Fruit fly (Drosophila melanogaster) whole organism, embryonic: ENCODE results near the gene kek4.

Experiments
- Ada2b ChIP-seq: fragments of 200-800 bp; sonication (Bioruptor generic); IDR thresholded peaks from 2 replicates; pipeline ENCODE4 v1.3.6; 2022; ENCODE audit warnings: missing biosample characterization, missing genetic modification characterization
- Adf1 ChIP-seq: fragments of 200-800 bp; sonication (Bioruptor generic); IDR thresholded peaks from 2 replicates; pipeline ENCODE4 v1.3.6; 2022; ENCODE audit warnings: missing biosample characterization, missing genetic modification characterization
- Atf6 ChIP-seq: fragments of 200-800 bp; sonication (Bioruptor generic); IDR thresholded peaks from 2 replicates; pipeline ENCODE4 v1.3.6; 2022; ENCODE audit warnings: missing biosample characterization, missing genetic modification characterization
- BtbVII ChIP-seq: fragments of 200-800 bp; sonication (Bioruptor generic); optimal IDR thresholded peaks from 3 replicates; lab custom pipeline; 2017; ENCODE audit warnings: missing biosample characterization, mild to moderate bottlenecking, missing genetic modification characterization
- CG10462 ChIP-seq: fragments of 200-800 bp; sonication (Bioruptor generic); optimal IDR thresholded peaks from 2 replicates; lab custom pipeline; 2016; ENCODE audit warnings: missing biosample characterization, missing genetic modification characterization
- CG13775 ChIP-seq: fragments of 200-800 bp; sonication (Bioruptor generic); optimal IDR thresholded peaks from 3 replicates; lab custom pipeline; 2017; ENCODE audit warnings: missing biosample characterization, mild to moderate bottlenecking, missing genetic modification characterization
- CG13894 ChIP-seq: fragments of 200-800 bp; sonication (Bioruptor generic); optimal IDR thresholded peaks from 3 replicates; lab custom pipeline; 2018; ENCODE audit warnings: missing biosample characterization, mild to moderate bottlenecking, missing genetic modification characterization, moderate library complexity
- CG15696 ChIP-seq: fragments of 200-800 bp; sonication (Bioruptor generic); optimal IDR thresholded peaks from 2 replicates; lab custom pipeline; 2019; ENCODE audit warnings: missing biosample characterization, mild to moderate bottlenecking, missing genetic modification characterization, moderate library complexity
- CG16779 ChIP-seq: fragments of 200-800 bp; sonication (Bioruptor generic); IDR thresholded peaks from 2 replicates; pipeline ENCODE4 v1.3.6; 2022; ENCODE audit warnings: missing biosample characterization, missing genetic modification characterization
- CG16815 ChIP-seq: fragments of 200-800 bp; sonication (Bioruptor generic); optimal IDR thresholded peaks from 3 replicates; lab custom pipeline; 2017; ENCODE audit warnings: missing biosample characterization, mild to moderate bottlenecking, missing genetic modification characterization
- CG17829 ChIP-seq: fragments of 200-800 bp; optimal IDR thresholded peaks from 2 replicates; lab custom pipeline; 2019; ENCODE audit warnings: missing biosample characterization, mild to moderate bottlenecking, missing genetic modification characterization, moderate library complexity
- CG2889 ChIP-seq: fragments of 200-800 bp; sonication (Bioruptor generic); IDR thresholded peaks from 3 replicates; pipeline ENCODE4 v1.3.6; 2022; ENCODE audit warnings: missing biosample characterization, missing genetic modification characterization
- CG32532 ChIP-seq: fragments of 200-800 bp; sonication (Bioruptor generic); IDR thresholded peaks from 2 replicates; pipeline ENCODE4 v1.3.6; 2022; ENCODE audit warnings: missing biosample characterization, missing genetic modification characterization
- CG3281 ChIP-seq: fragments of 200-800 bp; sonication (Bioruptor generic); optimal IDR thresholded peaks from 3 replicates; lab custom pipeline; 2017; ENCODE audit warnings: missing biosample characterization, mild to moderate bottlenecking, missing genetic modification characterization
- CG33557 ChIP-seq: fragments of 200-800 bp; sonication (Bioruptor generic); optimal IDR thresholded peaks from 2 replicates; lab custom pipeline; 2019; ENCODE audit warnings: missing biosample characterization, mild to moderate bottlenecking, missing genetic modification characterization, moderate library complexity
- CG3995 ChIP-seq: fragments of 200-800 bp; sonication (Bioruptor generic); optimal IDR thresholded peaks from 3 replicates; lab custom pipeline; 2016; ENCODE audit warnings: missing biosample characterization, missing genetic modification characterization
- CG6175 ChIP-seq: fragments of 200-800 bp; sonication (Bioruptor generic); IDR thresholded peaks from 3 replicates; pipeline ENCODE4 v1.3.6; 2022; ENCODE audit warnings: missing biosample characterization, missing genetic modification characterization
- CG8924 ChIP-seq: fragments of 200-800 bp; optimal IDR thresholded peaks from 3 replicates; lab custom pipeline; 2019; ENCODE audit warnings: missing biosample characterization, mild to moderate bottlenecking, missing genetic modification characterization, moderate library complexity
- CG8944 ChIP-seq: fragments of 200-800 bp; sonication (Bioruptor generic); optimal IDR thresholded peaks from 3 replicates; lab custom pipeline; 2016; ENCODE audit warnings: missing biosample characterization, missing genetic modification characterization
- CG9727 ChIP-seq: fragments of 200-800 bp; sonication (Bioruptor generic); optimal IDR thresholded peaks from 3 replicates; lab custom pipeline; 2017; ENCODE audit warnings: missing biosample characterization, mild to moderate bottlenecking, missing genetic modification characterization
- Dll ChIP-seq: fragments of 200-800 bp; sonication (Bioruptor generic); IDR thresholded peaks from 4 replicates; pipeline ENCODE4 v1.3.6; 2022; ENCODE audit warnings: missing biosample characterization, missing genetic modification characterization; ENCODE audit not compliant: partially characterized antibody
- ERR ChIP-seq: fragments of 200-800 bp; sonication (Bioruptor generic); optimal IDR thresholded peaks from 2 replicates; lab custom pipeline; 2016; ENCODE audit warnings: missing biosample characterization, missing genetic modification characterization
- Eip74EF ChIP-seq, 2 experiments: fragments of 200-800 bp in 1 of 2; fragments of >200 bp in 1 of 2; sonication (Bioruptor generic) in 1 of 2; optimal IDR thresholded peaks; 2 replicates each; lab custom pipeline; 2017 to 2019; ENCODE audit warnings: missing biosample characterization in 2 of 2, missing genetic modification characterization in 2 of 2, mild to moderate bottlenecking in 1 of 2, moderate library complexity in 1 of 2
- HmgD ChIP-seq: fragments of 200-800 bp; sonication (Bioruptor generic); optimal IDR thresholded peaks from 3 replicates; lab custom pipeline; 2016; ENCODE audit warnings: missing biosample characterization, missing genetic modification characterization
- HmgZ ChIP-seq: fragments of 200-800 bp; sonication (Bioruptor generic); optimal IDR thresholded peaks from 2 replicates; lab custom pipeline; 2018; ENCODE audit warnings: missing biosample characterization, mild to moderate bottlenecking, missing genetic modification characterization
- Hsf ChIP-seq: fragments of 200-800 bp; sonication (Bioruptor generic); optimal IDR thresholded peaks from 3 replicates; lab custom pipeline; 2016; ENCODE audit warnings: missing biosample characterization, missing genetic modification characterization
- Lim3 ChIP-seq: fragments of 200-800 bp; sonication (Bioruptor generic); IDR thresholded peaks from 2 replicates; pipeline ENCODE4 v1.3.6; 2022; ENCODE audit warnings: missing biosample characterization, missing genetic modification characterization
- Meics ChIP-seq: fragments of 200-800 bp; sonication (Bioruptor generic); optimal IDR thresholded peaks from 2 replicates; lab custom pipeline; 2017; ENCODE audit warnings: missing biosample characterization, mild to moderate bottlenecking, missing genetic modification characterization
- Sry-β ChIP-seq: fragments of 200-800 bp; sonication (Bioruptor generic); optimal IDR thresholded peaks from 2 replicates; lab custom pipeline; 2018; ENCODE audit warnings: missing biosample characterization, mild to moderate bottlenecking, missing genetic modification characterization, moderate library complexity
- al ChIP-seq: fragments of 200-800 bp; sonication (Bioruptor generic); IDR thresholded peaks from 2 replicates; pipeline ENCODE4 v1.3.6; 2022; ENCODE audit warnings: missing biosample characterization, missing genetic modification characterization
- bab2 ChIP-seq: fragments of 200-800 bp; sonication (Bioruptor generic); optimal IDR thresholded peaks from 2 replicates; lab custom pipeline; 2016; ENCODE audit warnings: missing biosample characterization, missing genetic modification characterization
- btn ChIP-seq: fragments of 200-800 bp; sonication (Bioruptor generic); optimal IDR thresholded peaks from 2 replicates; lab custom pipeline; 2016; ENCODE audit warnings: missing biosample characterization, missing genetic modification characterization
- cas ChIP-seq: fragments of 200-800 bp; sonication (Bioruptor generic); IDR thresholded peaks from 2 replicates; pipeline ENCODE4 v1.3.6; 2022; ENCODE audit warnings: missing biosample characterization, missing genetic modification characterization
- cg ChIP-seq: fragments of 200-800 bp; sonication (Bioruptor generic); optimal IDR thresholded peaks from 3 replicates; lab custom pipeline; 2019; ENCODE audit warnings: missing biosample characterization, mild to moderate bottlenecking, missing genetic modification characterization, moderate library complexity
- exex ChIP-seq: fragments of 200-800 bp; sonication (Bioruptor generic); optimal IDR thresholded peaks from 4 replicates; lab custom pipeline; 2018; ENCODE audit warnings: missing biosample characterization, mild to moderate bottlenecking, missing genetic modification characterization, moderate library complexity
- lilli ChIP-seq: fragments of 200-800 bp; sonication (Bioruptor generic); optimal IDR thresholded peaks from 3 replicates; lab custom pipeline; 2016; ENCODE audit warnings: missing biosample characterization, missing genetic modification characterization
- mirr ChIP-seq: fragments of 200-800 bp; sonication (Bioruptor generic); optimal IDR thresholded peaks from 3 replicates; lab custom pipeline; 2018; ENCODE audit warnings: missing biosample characterization, mild to moderate bottlenecking, missing genetic modification characterization
- onecut ChIP-seq: fragments of 200-800 bp; sonication (Bioruptor generic); IDR thresholded peaks from 2 replicates; pipeline ENCODE4 v1.3.6; 2022; ENCODE audit warnings: missing biosample characterization, missing genetic modification characterization
- peb ChIP-seq: fragments of 200-800 bp; sonication (Bioruptor generic); IDR thresholded peaks from 2 replicates; pipeline ENCODE4 v1.3.6; 2022; ENCODE audit warnings: missing biosample characterization, missing genetic modification characterization
- pho ChIP-seq: fragments of 200-800 bp; sonication (Bioruptor generic); optimal IDR thresholded peaks from 2 replicates; lab custom pipeline; 2016; ENCODE audit warnings: missing biosample characterization, missing genetic modification characterization
- ranshi ChIP-seq: fragments of 200-800 bp; sonication (Bioruptor generic); IDR thresholded peaks from 2 replicates; pipeline ENCODE4 v1.3.6; 2022; ENCODE audit warnings: missing biosample characterization, missing genetic modification characterization
- sc ChIP-seq, 3 experiments: fragments of >200 bp in 2 of 3; fragments of 200-800 bp in 1 of 3; sonication (Bioruptor generic) in 1 of 3; optimal IDR thresholded peaks; 2 replicates in 2 of 3; 3 replicates in 1 of 3; lab custom pipeline; 2017; ENCODE audit warnings: mild to moderate bottlenecking in 1 of 3, missing biosample characterization in 1 of 3, missing genetic modification characterization in 1 of 3, missing genetic modification reagents in 1 of 3
- sim ChIP-seq: fragments of 200-800 bp; sonication (Bioruptor generic); IDR thresholded peaks from 2 replicates; pipeline ENCODE4 v1.3.6; 2022; ENCODE audit warnings: missing biosample characterization, missing genetic modification characterization
- slou ChIP-seq: fragments of 200-800 bp; sonication (Bioruptor generic); optimal IDR thresholded peaks from 3 replicates; lab custom pipeline; 2016; ENCODE audit warnings: missing biosample characterization, missing genetic modification characterization
- sob ChIP-seq: fragments of 200-800 bp; sonication (Bioruptor generic); IDR thresholded peaks from 2 replicates; pipeline ENCODE4 v1.3.6; 2022; ENCODE audit warnings: missing biosample characterization, missing genetic modification characterization
- trem ChIP-seq: fragments of 200-800 bp; optimal IDR thresholded peaks from 3 replicates; lab custom pipeline; 2019; ENCODE audit warnings: missing biosample characterization, mild to moderate bottlenecking, missing genetic modification characterization, moderate library complexity
- vfl ChIP-seq: fragments of 200-800 bp; sonication (Bioruptor generic); optimal IDR thresholded peaks from 2 replicates; lab custom pipeline; 2016; ENCODE audit warnings: missing biosample characterization, missing genetic modification characterization
- wdn ChIP-seq: fragments of 200-800 bp; sonication (Bioruptor generic); IDR thresholded peaks from 2 replicates; pipeline ENCODE4 v1.3.6; 2022; ENCODE audit warnings: missing biosample characterization, missing genetic modification characterization
- z ChIP-seq: fragments of 200-800 bp; sonication (Bioruptor generic); IDR thresholded peaks from 3 replicates; pipeline ENCODE4 v1.3.6; 2022; ENCODE audit warnings: missing biosample characterization, missing genetic modification characterization
- zen ChIP-seq: fragments of 200-800 bp; sonication (Bioruptor generic); optimal IDR thresholded peaks from 3 replicates; lab custom pipeline; 2018; ENCODE audit warnings: missing biosample characterization, mild to moderate bottlenecking, missing genetic modification characterization, moderate library complexity
- zfh2 ChIP-seq: fragments of 200-800 bp; sonication (Bioruptor generic); optimal IDR thresholded peaks from 2 replicates; lab custom pipeline; 2016; ENCODE audit warnings: missing biosample characterization, missing genetic modification characterization

The kek4 gene

DNA sequence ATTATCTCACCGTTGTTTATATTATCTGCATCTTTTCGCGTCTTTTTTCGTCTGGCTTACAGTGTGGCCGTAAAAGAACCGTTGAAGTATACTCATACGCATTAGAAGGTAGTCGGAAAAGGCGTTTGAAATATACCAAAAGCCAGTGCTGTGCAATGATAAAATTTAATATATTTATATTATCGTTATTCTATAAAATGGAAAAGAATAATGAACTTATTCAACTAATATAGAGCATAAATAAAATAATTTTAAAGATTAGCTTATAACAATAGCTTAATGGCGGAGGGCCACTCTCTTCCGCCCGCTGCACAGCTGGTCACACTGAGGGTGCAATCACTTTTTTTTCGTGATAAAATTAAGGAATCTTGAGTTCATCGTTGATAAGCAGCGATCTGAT lies 23.3 kb downstream of the kek4 start, which contains the start of the genes CG16974 and Edem2 (continued):
- TF ChIP-seq lilli (peak; percentile 79), CG3281 (no peak), BtbVII (no peak), sob (GFP tag; lab: Robert Waterston, UW) (peak; percentile 87), CG13894 (tag; lab: Kevin White, UChicago) (no peak), cg (GFP tag; lab: Kevin White, UChicago) (no peak), CG8944 (no peak), CG17829 (tag; lab: Kevin White, UChicago) (peak; percentile 89), Hsf (GFP tag; lab: Kevin White, UChicago) (peak; percentile 63), CG3995 (peak; percentile 60), ERR (GFP tag; lab: Kevin White, UChicago) (no peak), Ada2b (GFP tag; lab: Robert Waterston, UW) (peak; percentile 64), cas (GFP tag; lab: Robert Waterston, UW) (no peak), pho (peak; percentile 41), CG16815 (GFP tag; lab: Kevin White, UChicago) (peak; percentile 57), peb (GFP tag; lab: Robert Waterston, UW) (peak; percentile 56), wdn (GFP tag; lab: Robert Waterston, UW) (peak; percentile 78), CG13775 (GFP tag; lab: Kevin White, UChicago) (peak; percentile 79), zen (tag; lab: Kevin White, UChicago) (peak; percentile 85), Lim3 (GFP tag; lab: Robert Waterston, UW) (no peak), btn (no peak), slou (GFP tag; lab: Kevin White, UChicago) (peak; percentile 70), CG10462 (peak; percentile 30), HmgD (GFP tag; lab: Kevin White, UChicago) (no peak), z (GFP tag; lab: Robert Waterston, UW) (no peak), Sry-β (GFP tag; lab: Kevin White, UChicago) (peak; percentile 6), vfl (GFP tag; lab: Kevin White, UChicago) (peak; percentile 70), CG32532 (GFP tag; lab: Robert Waterston, UW) (peak; percentile 71), Atf6 (GFP tag; lab: Robert Waterston, UW) (peak; percentile 70; the same call in 1 of the 2 replicates), ranshi (GFP tag; lab: Robert Waterston, UW) (peak; percentile 73; the same call in 1 of the 2 replicates), HmgZ (tag; lab: Kevin White, UChicago) (peak; percentile 62), Meics (GFP tag; lab: Kevin White, UChicago) (no peak), CG6175 (GFP tag; lab: Robert Waterston, UW) (0 out of 3 replicates have a peak, but pooled peaks have one; percentile 31), CG8924 (tag; lab: Kevin White, UChicago) (peak; percentile 69), trem (tag; lab: Kevin White, UChicago) (peak; percentile 87), Adf1 (GFP tag; lab: Robert Waterston, UW) (peak; percentile 34; the same call in 1 of the 2 replicates), Eip74EF (GFP tag; optimal IDR thresholded peaks at IDR 0.05; lab: Kevin White, UChicago) (no peak), Dll (no peak), CG33557 (GFP tag; lab: Kevin White, UChicago) (peak; percentile 52), sim (GFP tag; lab: Robert Waterston, UW) (no peak), al (GFP tag; lab: Robert Waterston, UW) (peak; percentile 61; the same call in 1 of the 2 replicates), zfh2 (GFP tag; lab: Kevin White, UChicago) (peak; percentile 58), sc (optimal IDR thresholded peaks at IDR 0.05; lab: Kevin White, UChicago) (no peak), sc (GFP tag; optimal IDR thresholded peaks at IDR 0.05; lab: Kevin White, UChicago) (no peak), exex (tag; lab: Kevin White, UChicago) (no peak), CG9727 (GFP tag; lab: Kevin White, UChicago) (peak; percentile 86), CG15696 (no peak), onecut (no peak), CG2889 (GFP tag; lab: Robert Waterston, UW) (peak; percentile 40; the same call in 1 of the 3 replicates), CG16779 (GFP tag; lab: Robert Waterston, UW) (no peak), mirr (GFP tag; lab: Kevin White, UChicago) (no peak), bab2 (peak; percentile 44)
